Fruit fly (Drosophila melanogaster) S2 (cell line): ENCODE results near the gene CG7519.
A peak's percentile ranks its signal among the peaks of the same experiment; 100 is the strongest.

Experiments
- CG8478 ChIP-seq: fragments of >200 bp; optimal IDR thresholded peaks from 2 replicates; lab custom pipeline; 2018
- CTCF ChIP-seq, 2 experiments: fragments of >200 bp; optimal IDR thresholded peaks; 2 replicates each; lab custom pipeline; 2018

DNA sequence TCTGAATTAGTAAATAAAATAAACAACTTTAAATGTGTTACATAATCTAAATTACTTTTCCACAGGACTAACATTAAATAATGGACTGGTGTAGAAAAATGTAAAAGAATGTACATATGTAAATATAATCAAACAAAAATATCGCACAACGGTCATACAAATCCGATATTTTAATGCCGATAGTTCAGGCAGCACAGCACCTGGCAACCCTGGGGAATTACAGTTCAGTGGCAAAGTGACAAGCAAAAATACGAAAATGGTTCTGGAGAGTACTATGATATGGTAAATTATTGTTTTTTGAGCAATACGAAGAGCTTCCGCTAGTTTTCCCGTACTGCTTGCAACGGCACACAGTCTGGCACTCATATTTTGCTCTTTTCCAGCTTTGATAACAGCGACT, 44.0 kb downstream of the CG7519 start, which contains the start of gene Rpn10:
- TF ChIP-seq CG8478 (no peak), CTCF (optimal IDR thresholded peaks at IDR 0.05; lab: Kevin White, UChicago) (peak; percentile 39 to 50)
